Worm (Caenorhabditis elegans): ENCODE measurements around the gene clec-52.

The clec-52 gene

DNA sequence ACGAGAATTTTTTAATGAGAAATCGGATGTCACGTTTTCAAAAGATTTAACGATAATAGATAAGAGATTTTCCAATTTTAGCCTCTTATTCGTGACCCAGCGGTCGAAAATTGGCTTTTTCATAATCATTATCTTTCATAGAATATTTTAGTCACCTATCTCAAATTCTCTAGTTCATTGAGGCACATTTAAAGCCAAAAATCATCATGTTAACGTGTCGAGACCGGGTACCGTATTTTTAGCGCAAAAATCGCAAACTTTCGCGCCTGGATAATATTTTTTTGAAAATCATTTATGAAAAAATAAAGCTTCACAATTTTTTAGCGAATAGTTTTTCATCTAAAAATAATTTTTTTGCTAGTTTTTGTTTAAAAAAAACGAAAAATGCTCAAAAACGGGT, 2.6 kb downstream of the clec-52 start, which contains the start of gene B0218.7:
Gene B0218.7 (minus strand): TSS at position 101 of the 400 bp plus-strand sequence.
- no peak for TF ChIP-seq ztf-22 (GFP tag; optimal IDR thresholded peaks at IDR 0.05)
- no peak for TF ChIP-seq somi-1 (GFP tag; optimal IDR thresholded peaks at IDR 0.05)
- TF ChIP-seq mes-4 (tag; optimal IDR thresholded peaks at IDR 0.05) = no peak

DNA sequence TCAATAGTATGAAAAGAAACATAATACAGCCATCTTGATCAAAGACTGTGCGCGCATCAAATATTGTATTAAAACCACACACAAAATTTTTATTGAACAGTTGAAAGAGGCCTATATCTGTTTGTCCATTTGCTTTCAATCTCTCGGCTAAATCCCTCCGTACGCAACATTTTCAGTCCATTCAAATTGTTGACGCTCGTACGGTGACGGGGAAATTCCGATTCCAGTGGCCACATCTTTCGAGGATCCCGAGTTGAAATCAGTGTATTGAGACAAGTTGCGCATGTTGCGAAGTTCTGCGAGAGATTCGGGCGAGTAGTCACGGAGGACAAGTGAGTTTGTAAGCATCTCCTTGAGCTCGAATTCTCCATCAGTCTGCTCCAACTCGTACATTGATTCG, 4.0 kb downstream of the clec-52 start:
- TF ChIP-seq F10E7.11 (tag; optimal IDR thresholded peaks at IDR 0.05) (no peak), attf-6 (GFP tag; IDR thresholded peaks at IDR 0.05) (no peak), chd-7 (tag; optimal IDR thresholded peaks at IDR 0.05) (no peak), C06A6.2 (GFP tag; conservative IDR thresholded peaks at IDR 0.05) (no peak), Y79H2A.3 (GFP tag; conservative IDR thresholded peaks at IDR 0.05) (no peak), ceh-79 (tag; optimal IDR thresholded peaks at IDR 0.05) (no peak), madf-8 (GFP tag; conservative IDR thresholded peaks at IDR 0.05) (no peak), hrde-1 (tag; optimal IDR thresholded peaks at IDR 0.05; ENCODE audit: borderline replicate concordance) (no peak), mel-28 (tag; optimal IDR thresholded peaks at IDR 0.05; ENCODE audit: borderline replicate concordance) (no peak), hmg-1.2 (GFP tag; IDR thresholded peaks at IDR 0.05) (no peak), egl-18 (GFP tag; IDR thresholded peaks at IDR 0.05) (no peak), ekl-4 (GFP tag; IDR thresholded peaks at IDR 0.05) (no peak), madf-6 (GFP tag; IDR thresholded peaks at IDR 0.05) (no peak), nhr-90 (tag; optimal IDR thresholded peaks at IDR 0.05) (no peak), F23B12.7 (tag; optimal IDR thresholded peaks at IDR 0.05; ENCODE audit: insufficient read depth) (no peak), nfyb-1 (GFP tag; IDR thresholded peaks at IDR 0.05) (no peak), ceh-100 (GFP tag; IDR thresholded peaks at IDR 0.05) (no peak)

- TF ChIP-seq Y56A3A.18 (GFP tag; IDR thresholded peaks at IDR 0.05) (no peak), nhr-80 (tag; optimal IDR thresholded peaks at IDR 0.05) (peak; percentile 69)
These were observed 4.9 kb downstream of the clec-52 start, which contains the start of gene clec-51 for ce11 chrIV:8163687-8164086. Gene clec-51, minus strand, starts transcription at chrIV:8163800.

ce11 chrIV:8161774-8162173, 6.8 kb downstream of the clec-52 start:
- TF ChIP-seq gei-17 (GFP tag; optimal IDR thresholded peaks at IDR 0.05) (no peak), nhr-80 (tag; optimal IDR thresholded peaks at IDR 0.05) (peak; percentile 41)

ce11 chrIV:8159995-8160394, 8.6 kb downstream of the clec-52 start:
- TF ChIP-seq F37B4.10 (GFP tag; IDR thresholded peaks at IDR 0.05) = no peak
- no peak for TF ChIP-seq ceh-58 (GFP tag; IDR thresholded peaks at IDR 0.05)

- TF ChIP-seq F49E8.2 (tag; optimal IDR thresholded peaks at IDR 0.05; ENCODE audit: insufficient read depth) (no peak), dpl-1 (GFP tag; optimal IDR thresholded peaks at IDR 0.05) (no peak), ZK185.1 (tag; optimal IDR thresholded peaks at IDR 0.05; ENCODE audit: poor library complexity, severe bottlenecking) (no peak), hsf-1 (GFP tag; IDR thresholded peaks at IDR 0.05) (no peak), B0035.1 (tag; optimal IDR thresholded peaks at IDR 0.05) (no peak), F37B4.10 (GFP tag; IDR thresholded peaks at IDR 0.05) (no peak), mxl-1 (tag; optimal IDR thresholded peaks at IDR 0.05) (no peak), K12H6.12 (tag; optimal IDR thresholded peaks at IDR 0.05) (no peak), cebp-1 (GFP tag; IDR thresholded peaks at IDR 0.05) (no peak), cebp-1 (tag; optimal IDR thresholded peaks at IDR 0.05) (no peak), B0336.3 (GFP tag; IDR thresholded peaks at IDR 0.05) (no peak), athp-1 (tag; optimal IDR thresholded peaks at IDR 0.05) (no peak), lir-1 (GFP tag; conservative IDR thresholded peaks at IDR 0.05) (no peak)
These were observed 9.5 kb downstream of the clec-52 start, which contains the start of gene faah-1 for ce11 chrIV:8159087-8159486. Gene faah-1, plus strand, starts transcription at chrIV:8159387.
